Worm (Caenorhabditis elegans): ENCODE results near the gene grd-7.

grd-7 gene

ce11 chrX:7236717-7237116 lies 32.6 kb downstream of the grd-7 start (continued):
- peak; percentile 87 for TF ChIP-seq F13H6.1 (tag; optimal IDR thresholded peaks at IDR 0.05)
- peak; percentile 85 for TF ChIP-seq nhr-129 (tag; optimal IDR thresholded peaks at IDR 0.05)
- peak; percentile 6 for TF ChIP-seq lin-13 (GFP tag; optimal IDR thresholded peaks at IDR 0.05)
- peak; percentile 39 for TF ChIP-seq nhr-6 (tag; optimal IDR thresholded peaks at IDR 0.05)
- TF ChIP-seq ceh-16 (tag; optimal IDR thresholded peaks at IDR 0.05), result no peak
- TF ChIP-seq dmd-4 (tag; optimal IDR thresholded peaks at IDR 0.05), result no peak
- no peak for TF ChIP-seq nhr-12 (tag; optimal IDR thresholded peaks at IDR 0.05)
- no peak for TF ChIP-seq nhr-10 (tag; optimal IDR thresholded peaks at IDR 0.05)
- TF ChIP-seq nhr-25 (tag; optimal IDR thresholded peaks at IDR 0.05), result no peak
- no peak for TF ChIP-seq sma-3 (GFP tag; optimal IDR thresholded peaks at IDR 0.05)
- TF ChIP-seq unc-55 (GFP tag; optimal IDR thresholded peaks at IDR 0.05), result no peak

ce11 chrX:7234723-7235203 lies 34.5 kb downstream of the grd-7 start:
- TF ChIP-seq sma-9 (GFP tag; optimal IDR thresholded peaks at IDR 0.05) (peak; percentile 58), sma-9 (tag; optimal IDR thresholded peaks at IDR 0.05) (no peak), C34F6.9 (tag; optimal IDR thresholded peaks at IDR 0.05) (peak; percentile 75), lin-13 (GFP tag; optimal IDR thresholded peaks at IDR 0.05) (peak; percentile 41), crh-2 (tag; optimal IDR thresholded peaks at IDR 0.05) (peak; percentile 76), unc-39 (tag; optimal IDR thresholded peaks at IDR 0.05) (peak; percentile 94), Y55F3AM.14 (GFP tag; optimal IDR thresholded peaks at IDR 0.05) (peak; percentile 44), fos-1 (tag; optimal IDR thresholded peaks at IDR 0.05) (peak; percentile 1), zag-1 (tag; optimal IDR thresholded peaks at IDR 0.05) (peak; percentile 70), lsy-2 (tag; optimal IDR thresholded peaks at IDR 0.05) (peak; percentile 32 to 37), F13H6.1 (tag; optimal IDR thresholded peaks at IDR 0.05) (peak; percentile 95), nhr-25 (tag; optimal IDR thresholded peaks at IDR 0.05) (no peak), snpc-4 (tag; optimal IDR thresholded peaks at IDR 0.05) (peak; percentile 36), mdl-1 (tag; optimal IDR thresholded peaks at IDR 0.05) (no peak), nhr-237 (tag; optimal IDR thresholded peaks at IDR 0.05) (no peak), alr-1 (tag; optimal IDR thresholded peaks at IDR 0.05) (no peak), unc-55 (GFP tag; optimal IDR thresholded peaks at IDR 0.05) (peak; percentile 44), nhr-129 (tag; optimal IDR thresholded peaks at IDR 0.05) (peak; percentile 80), ztf-4 (tag; optimal IDR thresholded peaks at IDR 0.05) (peak; percentile 28), gmeb-1 (tag; optimal IDR thresholded peaks at IDR 0.05) (peak; percentile 13), ama-1 (optimal IDR thresholded peaks at IDR 0.05) (no peak), dmd-4 (tag; optimal IDR thresholded peaks at IDR 0.05) (no peak), sem-4 (tag; optimal IDR thresholded peaks at IDR 0.05) (peak; percentile 56), nhr-10 (tag; optimal IDR thresholded peaks at IDR 0.05) (no peak), mbf-1 (tag; optimal IDR thresholded peaks at IDR 0.05) (no peak)

ce11 chrX:7234074-7234453 lies 35.2 kb downstream of the grd-7 start:
- no peak for TF ChIP-seq lsy-2 (tag; optimal IDR thresholded peaks at IDR 0.05)
- no peak for TF ChIP-seq unc-62 (GFP tag; optimal IDR thresholded peaks at IDR 0.05)
- no peak for TF ChIP-seq sem-4 (tag; optimal IDR thresholded peaks at IDR 0.05)
- no peak for TF ChIP-seq mbf-1 (tag; optimal IDR thresholded peaks at IDR 0.05)

ce11 chrX:7233127-7234073 lies 35.9 kb downstream of the grd-7 start:
- TF ChIP-seq lin-39 (tag; optimal IDR thresholded peaks at IDR 0.05) (no peak), ztf-4 (tag; optimal IDR thresholded peaks at IDR 0.05) (no peak), nhr-237 (tag; optimal IDR thresholded peaks at IDR 0.05) (no peak), lin-13 (GFP tag; optimal IDR thresholded peaks at IDR 0.05) (peak; percentile 15), skn-1 (tag; optimal IDR thresholded peaks at IDR 0.05) (no peak), nhr-6 (tag; optimal IDR thresholded peaks at IDR 0.05) (no peak), unc-55 (GFP tag; optimal IDR thresholded peaks at IDR 0.05) (peak; percentile 16), fos-1 (tag; optimal IDR thresholded peaks at IDR 0.05) (peak; percentile 32), elt-3 (tag; optimal IDR thresholded peaks at IDR 0.05) (no peak), nhr-23 (tag; optimal IDR thresholded peaks at IDR 0.05) (no peak), blmp-1 (tag; optimal IDR thresholded peaks at IDR 0.05; ENCODE audit: insufficient read depth) (no peak), Y55F3AM.14 (GFP tag; optimal IDR thresholded peaks at IDR 0.05) (no peak), snpc-4 (tag; optimal IDR thresholded peaks at IDR 0.05) (no peak), mab-5 (tag; optimal IDR thresholded peaks at IDR 0.05) (no peak), nhr-77 (tag; optimal IDR thresholded peaks at IDR 0.05) (no peak), zag-1 (tag; optimal IDR thresholded peaks at IDR 0.05) (no peak), ztf-11 (tag; optimal IDR thresholded peaks at IDR 0.05) (no peak), nhr-10 (tag; optimal IDR thresholded peaks at IDR 0.05) (no peak), nhr-129 (tag; optimal IDR thresholded peaks at IDR 0.05) (peak; percentile 93), ztf-1 (GFP tag; conservative IDR thresholded peaks at IDR 0.05) (no peak), unc-62 (GFP tag; optimal IDR thresholded peaks at IDR 0.05) (no peak), sma-9 (GFP tag; optimal IDR thresholded peaks at IDR 0.05) (peak; percentile 52), sma-9 (tag; optimal IDR thresholded peaks at IDR 0.05) (no peak), mbf-1 (tag; optimal IDR thresholded peaks at IDR 0.05) (no peak), elt-1 (tag; optimal IDR thresholded peaks at IDR 0.05) (no peak), alr-1 (tag; optimal IDR thresholded peaks at IDR 0.05) (no peak), gmeb-1 (tag; optimal IDR thresholded peaks at IDR 0.05) (no peak), sem-4 (tag; optimal IDR thresholded peaks at IDR 0.05) (no peak), nhr-25 (tag; optimal IDR thresholded peaks at IDR 0.05) (no peak), R02D3.7 (tag; optimal IDR thresholded peaks at IDR 0.05) (no peak), F13H6.1 (tag; optimal IDR thresholded peaks at IDR 0.05) (peak; percentile 50), ama-1 (optimal IDR thresholded peaks at IDR 0.05) (no peak), egl-27 (tag; optimal IDR thresholded peaks at IDR 0.05) (no peak), C34F6.9 (tag; optimal IDR thresholded peaks at IDR 0.05) (no peak)
